Worm (Caenorhabditis elegans) whole organism, midembryonic: ENCODE measurements around the gene D1044.1.

Experiments
- T22C8.4 ChIP-seq: fragments of 200-800 bp; sonication (Bioruptor generic); IDR thresholded peaks from 2 replicates; pipeline ENCODE4 v1.3.6; 2022; ENCODE audit warnings: missing genetic modification characterization, missing compliant biosample characterization
- cog-1 ChIP-seq: sonication (generic microtip); optimal IDR thresholded peaks from 2 replicates; lab custom pipeline; 2016; ENCODE audit warnings: missing genetic modification characterization, missing compliant biosample characterization
- med-1 ChIP-seq: sonication (generic microtip); optimal IDR thresholded peaks from 2 replicates; lab custom pipeline; 2017; ENCODE audit warnings: missing genetic modification characterization, mild to moderate bottlenecking, missing compliant biosample characterization, antibody characterized with exemption, missing genetic modification reagents; ENCODE audit not compliant: insufficient read depth
- ref-1 ChIP-seq: fragments of 200-800 bp; sonication (Bioruptor generic); conservative IDR thresholded peaks from 2 replicates; pipeline ENCODE4 v1.3.6; 2022; ENCODE audit warnings: missing genetic modification reagents, missing genetic modification characterization, missing compliant biosample characterization
- tab-1 ChIP-seq: fragments of 200-800 bp; sonication (Bioruptor generic); IDR thresholded peaks from 2 replicates; pipeline ENCODE4 v1.3.6; 2022; ENCODE audit warnings: missing genetic modification characterization, missing compliant biosample characterization
- ztf-23 ChIP-seq: fragments of 200-800 bp; sonication (Bioruptor generic); IDR thresholded peaks from 2 replicates; pipeline ENCODE4 v1.3.6; 2022; ENCODE audit warnings: missing genetic modification reagents, missing genetic modification characterization, missing compliant biosample characterization

DNA sequence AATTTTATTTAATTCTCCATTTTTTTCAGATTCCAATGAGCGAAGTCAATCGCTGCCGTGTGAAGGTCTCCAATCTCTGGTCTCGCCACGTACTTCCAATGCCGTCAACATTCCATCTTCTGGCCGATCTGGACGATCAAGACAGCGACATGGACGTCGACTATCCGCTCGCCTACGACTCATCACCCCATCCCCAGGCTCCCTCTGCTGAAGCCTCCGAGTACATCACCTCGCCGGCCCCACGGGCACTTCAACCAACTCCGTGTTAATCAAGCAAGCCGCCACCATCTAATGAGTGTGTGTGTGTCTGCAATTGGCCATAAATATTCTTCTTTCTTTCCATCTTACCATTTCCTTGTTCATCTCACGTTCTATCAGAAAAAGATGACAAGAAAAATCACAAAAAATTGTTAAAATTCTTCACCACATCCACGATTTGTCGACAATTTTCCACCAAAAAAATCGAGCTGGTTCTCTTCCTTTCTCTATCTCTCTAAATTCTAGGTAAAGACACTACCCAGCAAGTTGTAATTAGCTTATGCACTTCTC is 38.5 kb upstream of the D1044.1 start:
- TF ChIP-seq cog-1 (tag; lab: Kevin White, UChicago) (no peak), ztf-23 (GFP tag; lab: Robert Waterston, UW) (no peak), tab-1 (GFP tag; lab: Robert Waterston, UW) (0 out of 2 replicates have a peak, but pooled peaks have one; percentile 9), ref-1 (GFP tag; lab: Robert Waterston, UW) (no peak), T22C8.4 (GFP tag; lab: Robert Waterston, UW) (no peak), med-1 (GFP tag; lab: Kevin White, UChicago) (no peak)
